Fruit fly (Drosophila melanogaster) whole organism, embryonic: ENCODE results near the gene Ddc.

Source experiments
- Adf1 ChIP-seq: fragments of 200-800 bp; sonication (Bioruptor generic); IDR thresholded peaks from 2 replicates; pipeline ENCODE4 v1.3.6; 2022; ENCODE audit warnings: missing biosample characterization, missing genetic modification characterization
- B-H1 ChIP-seq: fragments of 200-800 bp; sonication (Bioruptor generic); IDR thresholded peaks from 3 replicates; pipeline ENCODE4 v1.3.6; 2022; ENCODE audit warnings: missing biosample characterization, missing genetic modification characterization
- CG10209 ChIP-seq: fragments of 200-800 bp; sonication (Bioruptor generic); optimal IDR thresholded peaks from 3 replicates; lab custom pipeline; 2017; ENCODE audit warnings: missing biosample characterization, mild to moderate bottlenecking, missing genetic modification characterization, missing genetic modification reagents
- CG1024 ChIP-seq: fragments of 200-800 bp; sonication (Bioruptor generic); IDR thresholded peaks from 2 replicates; pipeline ENCODE4 v1.3.6; 2022; ENCODE audit warnings: missing biosample characterization, missing genetic modification characterization
- CG10543 ChIP-seq: fragments of 200-800 bp; sonication (Bioruptor generic); optimal IDR thresholded peaks from 3 replicates; lab custom pipeline; 2017; ENCODE audit warnings: missing biosample characterization, mild to moderate bottlenecking, missing genetic modification characterization, moderate library complexity
- CG10565 ChIP-seq: fragments of 200-800 bp; sonication (Bioruptor generic); optimal IDR thresholded peaks from 3 replicates; lab custom pipeline; 2016; ENCODE audit warnings: missing biosample characterization, mild to moderate bottlenecking, missing genetic modification characterization
- CG11085 ChIP-seq: fragments of 200-800 bp; sonication (Bioruptor generic); IDR thresholded peaks from 2 replicates; pipeline ENCODE4 v1.3.6; 2022; ENCODE audit warnings: missing biosample characterization, missing genetic modification characterization
- CG12071 ChIP-seq: fragments of 200-800 bp; sonication (Bioruptor generic); optimal IDR thresholded peaks from 3 replicates; lab custom pipeline; 2018; ENCODE audit warnings: missing biosample characterization, mild to moderate bottlenecking, missing genetic modification characterization
- CG13123 ChIP-seq: fragments of 200-800 bp; sonication (Bioruptor generic); optimal IDR thresholded peaks from 2 replicates; lab custom pipeline; 2016; ENCODE audit warnings: missing biosample characterization, missing genetic modification characterization
- CG13296 ChIP-seq: fragments of 200-800 bp; sonication (Bioruptor generic); optimal IDR thresholded peaks from 3 replicates; lab custom pipeline; 2018; ENCODE audit warnings: missing biosample characterization, mild to moderate bottlenecking, missing genetic modification characterization
- CG15073 ChIP-seq: fragments of 200-800 bp; sonication (Bioruptor generic); optimal IDR thresholded peaks from 2 replicates; lab custom pipeline; 2016; ENCODE audit warnings: missing biosample characterization, missing genetic modification characterization
- CG1602 ChIP-seq: fragments of 200-800 bp; sonication (Bioruptor generic); optimal IDR thresholded peaks from 3 replicates; lab custom pipeline; 2016; ENCODE audit warnings: missing biosample characterization, missing genetic modification characterization
- CG17802 ChIP-seq: fragments of 200-800 bp; sonication (Bioruptor generic); optimal IDR thresholded peaks from 2 replicates; lab custom pipeline; 2018; ENCODE audit warnings: missing biosample characterization, mild to moderate bottlenecking, missing genetic modification characterization, moderate library complexity
- CG34224 ChIP-seq: fragments of 200-800 bp; sonication (Bioruptor generic); IDR thresholded peaks from 3 replicates; pipeline ENCODE4 v1.3.6; 2022; ENCODE audit warnings: missing biosample characterization, missing genetic modification characterization; ENCODE audit not compliant: partially characterized antibody
- CG4424 ChIP-seq: fragments of 200-800 bp; sonication (Bioruptor generic); optimal IDR thresholded peaks from 3 replicates; lab custom pipeline; 2016; ENCODE audit warnings: missing biosample characterization, missing genetic modification characterization
- CG4617 ChIP-seq: fragments of 200-800 bp; sonication (Bioruptor generic); optimal IDR thresholded peaks from 3 replicates; lab custom pipeline; 2016; ENCODE audit warnings: missing biosample characterization, missing genetic modification characterization, borderline replicate concordance
- CG6813 ChIP-seq: fragments of 200-800 bp; sonication (Bioruptor generic); optimal IDR thresholded peaks from 2 replicates; lab custom pipeline; 2017; ENCODE audit warnings: missing biosample characterization, missing genetic modification characterization, mild to moderate bottlenecking, moderate library complexity, missing genetic modification reagents
- CG9215 ChIP-seq: fragments of 200-800 bp; sonication (Bioruptor generic); IDR thresholded peaks from 2 replicates; pipeline ENCODE4 v1.3.6; 2022; ENCODE audit warnings: missing biosample characterization, missing genetic modification characterization
- Dek ChIP-seq: fragments of 200-800 bp; sonication (Bioruptor generic); optimal IDR thresholded peaks from 3 replicates; lab custom pipeline; 2019; ENCODE audit warnings: missing biosample characterization, mild to moderate bottlenecking, missing genetic modification characterization, moderate library complexity
- Dip2 ChIP-seq: fragments of 200-800 bp; sonication (Bioruptor generic); IDR thresholded peaks from 2 replicates; pipeline ENCODE4 v1.3.6; 2022; ENCODE audit warnings: missing biosample characterization, missing genetic modification characterization
- Gsc ChIP-seq: fragments of 200-800 bp; sonication (Bioruptor generic); IDR thresholded peaks from 2 replicates; pipeline ENCODE4 v1.3.6; 2022; ENCODE audit warnings: missing biosample characterization, missing genetic modification characterization
- HLH3B ChIP-seq: fragments of 200-800 bp; sonication (Bioruptor generic); IDR thresholded peaks from 2 replicates; pipeline ENCODE4 v1.3.6; 2022; ENCODE audit warnings: missing biosample characterization, missing genetic modification characterization
- Hmx ChIP-seq: fragments of 200-800 bp; sonication (Bioruptor generic); optimal IDR thresholded peaks from 2 replicates; lab custom pipeline; 2016; ENCODE audit warnings: missing biosample characterization, missing genetic modification characterization
- Hr39 ChIP-seq: fragments of >200 bp; optimal IDR thresholded peaks from 2 replicates; lab custom pipeline; 2017
- Neu2 ChIP-seq: fragments of 200-800 bp; sonication (Bioruptor generic); optimal IDR thresholded peaks from 3 replicates; lab custom pipeline; 2016; ENCODE audit warnings: missing biosample characterization, missing genetic modification characterization, borderline replicate concordance
- Oli ChIP-seq: fragments of 200-800 bp; sonication (Bioruptor generic); optimal IDR thresholded peaks from 2 replicates; lab custom pipeline; 2018; ENCODE audit warnings: missing biosample characterization, mild to moderate bottlenecking, missing genetic modification characterization, moderate library complexity
- Optix ChIP-seq: fragments of 200-800 bp; sonication (Bioruptor generic); IDR thresholded peaks from 3 replicates; pipeline ENCODE4 v1.3.6; 2022; ENCODE audit warnings: missing biosample characterization, missing genetic modification characterization
- Sry-β ChIP-seq: fragments of 200-800 bp; sonication (Bioruptor generic); optimal IDR thresholded peaks from 2 replicates; lab custom pipeline; 2018; ENCODE audit warnings: missing biosample characterization, mild to moderate bottlenecking, missing genetic modification characterization, moderate library complexity
- Ssrp ChIP-seq: fragments of 200-800 bp; sonication (Bioruptor generic); optimal IDR thresholded peaks from 2 replicates; lab custom pipeline; 2018; ENCODE audit warnings: missing biosample characterization, mild to moderate bottlenecking, missing genetic modification characterization, moderate library complexity
- abd-A ChIP-seq: fragments of 200-800 bp; sonication (Bioruptor generic); optimal IDR thresholded peaks from 3 replicates; lab custom pipeline; 2019; ENCODE audit warnings: missing biosample characterization, mild to moderate bottlenecking, missing genetic modification characterization, moderate library complexity
- cas ChIP-seq: fragments of 200-800 bp; sonication (Bioruptor generic); IDR thresholded peaks from 2 replicates; pipeline ENCODE4 v1.3.6; 2022; ENCODE audit warnings: missing biosample characterization, missing genetic modification characterization
- caup ChIP-seq: fragments of 200-800 bp; sonication (Bioruptor generic); optimal IDR thresholded peaks from 3 replicates; lab custom pipeline; 2017; ENCODE audit warnings: missing biosample characterization, mild to moderate bottlenecking, missing genetic modification characterization, moderate library complexity; ENCODE audit not compliant: severe bottlenecking
- cg ChIP-seq: fragments of 200-800 bp; sonication (Bioruptor generic); optimal IDR thresholded peaks from 3 replicates; lab custom pipeline; 2019; ENCODE audit warnings: missing biosample characterization, mild to moderate bottlenecking, missing genetic modification characterization, moderate library complexity
- chif ChIP-seq, 2 experiments: fragments of 200-800 bp; sonication (Bioruptor generic); optimal IDR thresholded peaks; 3 replicates each; lab custom pipeline; 2016; ENCODE audit warnings: missing biosample characterization in 2 of 2, missing genetic modification characterization in 2 of 2
- corto ChIP-seq: fragments of 200-800 bp; sonication (Bioruptor generic); optimal IDR thresholded peaks from 2 replicates; lab custom pipeline; 2016; ENCODE audit warnings: missing biosample characterization, mild to moderate bottlenecking, missing genetic modification characterization, moderate library complexity
- dimm ChIP-seq: fragments of 200-800 bp; sonication (Bioruptor generic); IDR thresholded peaks from 2 replicates; pipeline ENCODE4 v1.3.6; 2022; ENCODE audit warnings: missing biosample characterization, missing genetic modification characterization
- dmrt11E ChIP-seq: fragments of 200-800 bp; sonication (Bioruptor generic); optimal IDR thresholded peaks from 3 replicates; lab custom pipeline; 2018; ENCODE audit warnings: missing biosample characterization, mild to moderate bottlenecking, missing genetic modification characterization, moderate library complexity
- eve ChIP-seq, 2 experiments: fragments of >200 bp; optimal IDR thresholded peaks; 2 replicates each; lab custom pipeline; 2017; ENCODE audit warnings: missing biosample characterization in 2 of 2, missing genetic modification characterization in 2 of 2
- fd102C ChIP-seq: fragments of 200-800 bp; sonication (Bioruptor generic); optimal IDR thresholded peaks from 2 replicates; lab custom pipeline; 2018; ENCODE audit warnings: missing biosample characterization, mild to moderate bottlenecking, missing genetic modification characterization, moderate library complexity
- grn ChIP-seq: fragments of 200-800 bp; sonication (Bioruptor generic); optimal IDR thresholded peaks from 3 replicates; lab custom pipeline; 2017; ENCODE audit warnings: missing biosample characterization, missing genetic modification characterization
- gt ChIP-seq: fragments of 200-800 bp; sonication (Bioruptor generic); IDR thresholded peaks from 2 replicates; pipeline ENCODE4 v1.3.6; 2022; ENCODE audit warnings: missing biosample characterization, missing genetic modification characterization
- h ChIP-seq: fragments of >200 bp; optimal IDR thresholded peaks from 2 replicates; lab custom pipeline; 2017
- her ChIP-seq: fragments of 200-800 bp; sonication (Bioruptor generic); optimal IDR thresholded peaks from 2 replicates; lab custom pipeline; 2016; ENCODE audit warnings: missing biosample characterization, missing genetic modification characterization
- hth ChIP-seq: fragments of >200 bp; optimal IDR thresholded peaks from 2 replicates; lab custom pipeline; 2017; ENCODE audit warnings: inconsistent platforms
- ind ChIP-seq: fragments of 200-800 bp; sonication (Bioruptor generic); optimal IDR thresholded peaks from 3 replicates; lab custom pipeline; 2016; ENCODE audit warnings: missing biosample characterization, missing genetic modification characterization
- pum ChIP-seq: fragments of 200-800 bp; sonication (Bioruptor generic); optimal IDR thresholded peaks from 2 replicates; lab custom pipeline; 2016; ENCODE audit warnings: missing biosample characterization, missing genetic modification characterization
- rib ChIP-seq: fragments of 200-800 bp; sonication (Bioruptor generic); IDR thresholded peaks from 2 replicates; pipeline ENCODE4 v1.3.6; 2022; ENCODE audit warnings: missing biosample characterization, missing genetic modification characterization
- sd ChIP-seq: fragments of 200-800 bp; sonication (Bioruptor generic); optimal IDR thresholded peaks from 3 replicates; lab custom pipeline; 2018; ENCODE audit warnings: missing biosample characterization, mild to moderate bottlenecking, missing genetic modification characterization, moderate library complexity
- seq ChIP-seq: fragments of 200-800 bp; sonication (Bioruptor generic); IDR thresholded peaks from 2 replicates; pipeline ENCODE4 v1.3.6; 2022; ENCODE audit warnings: missing biosample characterization, missing genetic modification characterization
- sisA ChIP-seq: fragments of 200-800 bp; sonication (Bioruptor generic); IDR thresholded peaks from 2 replicates; pipeline ENCODE4 v1.3.6; 2022; ENCODE audit warnings: missing biosample characterization, missing genetic modification characterization
- tap ChIP-seq: fragments of 200-800 bp; optimal IDR thresholded peaks from 3 replicates; lab custom pipeline; 2019; ENCODE audit warnings: missing biosample characterization, mild to moderate bottlenecking, missing genetic modification characterization, moderate library complexity
- tin ChIP-seq: fragments of 200-800 bp; sonication (Bioruptor generic); optimal IDR thresholded peaks from 3 replicates; lab custom pipeline; 2016; ENCODE audit warnings: missing biosample characterization, missing genetic modification characterization

The Ddc gene

dm6 chr2L:19138361-19139041 is 18.4 kb upstream of the Ddc start (continued):
- no peak for TF ChIP-seq Sry-β (GFP tag; lab: Kevin White, UChicago)
- TF ChIP-seq CG17802 (tag; lab: Kevin White, UChicago): no peak
- no peak for TF ChIP-seq CG12071
- no peak for TF ChIP-seq CG6813 (GFP tag; lab: Kevin White, UChicago)
- TF ChIP-seq Hr39 (lab: Kevin White, UChicago): no peak
- no peak for TF ChIP-seq Gsc
- no peak for TF ChIP-seq her (GFP tag; lab: Kevin White, UChicago)
- no peak for TF ChIP-seq Dek (tag; lab: Kevin White, UChicago)
- no peak for TF ChIP-seq CG15073 (GFP tag; lab: Kevin White, UChicago)
- peak; percentile 57 for TF ChIP-seq abd-A (tag; lab: Kevin White, UChicago)
- no peak for TF ChIP-seq CG1602 (GFP tag; lab: Kevin White, UChicago)
- no peak; the same call in 1 of the 2 replicates for TF ChIP-seq seq (GFP tag; lab: Robert Waterston, UW)
- no peak for TF ChIP-seq chif (GFP tag; optimal IDR thresholded peaks at IDR 0.05; lab: Kevin White, UChicago)
- no peak for TF ChIP-seq grn (GFP tag; lab: Kevin White, UChicago)
- TF ChIP-seq CG1024 (GFP tag; lab: Robert Waterston, UW): no peak
- no peak for TF ChIP-seq hth (lab: Kevin White, UChicago)
- TF ChIP-seq Adf1: no peak
- TF ChIP-seq CG4617 (GFP tag; lab: Kevin White, UChicago): no peak
- no peak for TF ChIP-seq caup (GFP tag; lab: Kevin White, UChicago)
- TF ChIP-seq dimm: no peak
- TF ChIP-seq CG4424 (GFP tag; lab: Kevin White, UChicago): no peak
- 0 out of 3 replicates have a peak, but pooled peaks have one; percentile 21 for TF ChIP-seq Optix (GFP tag; lab: Robert Waterston, UW)
- TF ChIP-seq HLH3B (GFP tag; lab: Robert Waterston, UW): no peak
- peak; percentile 32 for TF ChIP-seq Ssrp (tag; lab: Kevin White, UChicago)
- no peak for TF ChIP-seq gt (GFP tag; lab: Robert Waterston, UW)
- no peak for TF ChIP-seq h (lab: Kevin White, UChicago)
- TF ChIP-seq CG11085 (GFP tag; lab: Robert Waterston, UW): no peak
- no peak for TF ChIP-seq corto (GFP tag; lab: Kevin White, UChicago)
- TF ChIP-seq dmrt11E (tag; lab: Kevin White, UChicago): no peak
- TF ChIP-seq CG10209: peak; percentile 40
- no peak for TF ChIP-seq sisA (GFP tag; lab: Robert Waterston, UW)
- no peak for TF ChIP-seq Dip2 (GFP tag; lab: Robert Waterston, UW)
- no peak for TF ChIP-seq sd (tag; lab: Kevin White, UChicago)
- TF ChIP-seq CG13123: no peak
- no peak for TF ChIP-seq CG9215 (GFP tag; lab: Robert Waterston, UW)
- no peak for TF ChIP-seq tap (tag; lab: Kevin White, UChicago)
- no peak for TF ChIP-seq ind
- TF ChIP-seq cg: peak; percentile 79
- no peak for TF ChIP-seq pum (GFP tag; lab: Kevin White, UChicago)
- TF ChIP-seq eve (GFP tag; optimal IDR thresholded peaks at IDR 0.05; lab: Kevin White, UChicago): no peak
- TF ChIP-seq cas: no peak
- TF ChIP-seq Oli: peak; percentile 30
- TF ChIP-seq fd102C (GFP tag; lab: Kevin White, UChicago): no peak
- TF ChIP-seq CG10543: no peak
- TF ChIP-seq Neu2 (GFP tag; lab: Kevin White, UChicago): no peak
- TF ChIP-seq CG10565 (GFP tag; lab: Kevin White, UChicago): no peak
- peak; percentile 64; the same call in 1 of the 2 replicates for TF ChIP-seq rib (GFP tag; lab: Robert Waterston, UW)
- TF ChIP-seq CG13296 (GFP tag; lab: Kevin White, UChicago): no peak
- no peak for TF ChIP-seq Hmx
- TF ChIP-seq tin (GFP tag; lab: Kevin White, UChicago): no peak
- TF ChIP-seq B-H1: no peak
- no peak for TF ChIP-seq CG34224
